Worm (Caenorhabditis elegans) whole organism, late embryonic: ENCODE measurements around the gene lin-29.

Source experiments
- lin-11 ChIP-seq: fragments of 200-800 bp; sonication (Bioruptor generic); optimal IDR thresholded peaks from 2 replicates; lab custom pipeline; 2018; ENCODE audit warnings: mild to moderate bottlenecking, missing genetic modification characterization, missing compliant biosample characterization
- nhr-232 ChIP-seq: sonication (generic microtip); optimal IDR thresholded peaks from 2 replicates; lab custom pipeline; 2016; ENCODE audit warnings: missing genetic modification characterization, missing compliant biosample characterization
- pag-3 ChIP-seq: sonication (generic microtip); optimal IDR thresholded peaks from 2 replicates; lab custom pipeline; 2016; ENCODE audit warnings: missing compliant biosample characterization, missing genetic modification characterization, borderline replicate concordance

ce11 chrII:11969033-11969432 is 33.9 kb upstream of the lin-29 start:
- no peak for TF ChIP-seq pag-3 (tag; lab: Kevin White, UChicago)
- no peak for TF ChIP-seq nhr-232
- TF ChIP-seq lin-11 (tag; lab: Kevin White, UChicago) = no peak
